Fruit fly (Drosophila melanogaster) whole organism, embryonic: ENCODE data around the gene AlaRS.

Source experiments
- Asciz ChIP-seq: fragments of 200-800 bp; sonication (Bioruptor generic); optimal IDR thresholded peaks from 2 replicates; lab custom pipeline; 2017; ENCODE audit warnings: missing biosample characterization, mild to moderate bottlenecking, missing genetic modification characterization, missing genetic modification reagents
- BEAF-32 ChIP-seq: fragments of 200-800 bp; sonication (Bioruptor generic); optimal IDR thresholded peaks from 3 replicates; lab custom pipeline; 2017; ENCODE audit warnings: missing biosample characterization, missing genetic modification characterization, mild to moderate bottlenecking, moderate library complexity, missing genetic modification reagents
- Bgb ChIP-seq: fragments of 200-800 bp; sonication (Bioruptor generic); IDR thresholded peaks from 2 replicates; pipeline ENCODE4 v1.3.6; 2022; ENCODE audit warnings: missing biosample characterization, missing genetic modification characterization; ENCODE audit not compliant: partially characterized antibody
- CG10462 ChIP-seq: fragments of 200-800 bp; sonication (Bioruptor generic); optimal IDR thresholded peaks from 2 replicates; lab custom pipeline; 2016; ENCODE audit warnings: missing biosample characterization, missing genetic modification characterization
- CG12155 ChIP-seq: fragments of 200-800 bp; sonication (Bioruptor generic); optimal IDR thresholded peaks from 3 replicates; lab custom pipeline; 2016; ENCODE audit warnings: missing biosample characterization, missing genetic modification characterization
- CG12219 ChIP-seq: fragments of 200-800 bp; sonication (Bioruptor generic); optimal IDR thresholded peaks from 3 replicates; lab custom pipeline; 2018; ENCODE audit warnings: missing biosample characterization, mild to moderate bottlenecking, missing genetic modification characterization
- CG13123 ChIP-seq: fragments of 200-800 bp; sonication (Bioruptor generic); optimal IDR thresholded peaks from 2 replicates; lab custom pipeline; 2016; ENCODE audit warnings: missing biosample characterization, missing genetic modification characterization
- CG14710 ChIP-seq: fragments of 200-800 bp; sonication (Bioruptor generic); optimal IDR thresholded peaks from 3 replicates; lab custom pipeline; 2019; ENCODE audit warnings: missing biosample characterization, mild to moderate bottlenecking, missing genetic modification characterization, moderate library complexity
- CG14860 ChIP-seq: fragments of 200-800 bp; sonication (Bioruptor generic); IDR thresholded peaks from 3 replicates; pipeline ENCODE4 v1.3.6; 2022; ENCODE audit warnings: missing biosample characterization, missing genetic modification characterization; ENCODE audit not compliant: partially characterized antibody
- CG15269 ChIP-seq: fragments of 200-800 bp; sonication (Bioruptor generic); optimal IDR thresholded peaks from 2 replicates; lab custom pipeline; 2018; ENCODE audit warnings: missing biosample characterization, mild to moderate bottlenecking, missing genetic modification characterization, moderate library complexity
- CG15479 ChIP-seq: fragments of 200-800 bp; sonication (Bioruptor generic); optimal IDR thresholded peaks from 3 replicates; lab custom pipeline; 2019; ENCODE audit warnings: missing biosample characterization, mild to moderate bottlenecking, missing genetic modification characterization, moderate library complexity
- CG16863 ChIP-seq: fragments of 200-800 bp; sonication (Bioruptor generic); optimal IDR thresholded peaks from 3 replicates; lab custom pipeline; 2016; ENCODE audit warnings: missing biosample characterization, missing genetic modification characterization
- CG1832 ChIP-seq: fragments of 200-800 bp; sonication (Bioruptor generic); optimal IDR thresholded peaks from 2 replicates; lab custom pipeline; 2017; ENCODE audit warnings: missing biosample characterization, mild to moderate bottlenecking, missing genetic modification characterization, inconsistent platforms
- CG18619 ChIP-seq: fragments of 200-800 bp; sonication (Bioruptor generic); optimal IDR thresholded peaks from 3 replicates; lab custom pipeline; 2017; ENCODE audit warnings: missing biosample characterization, mild to moderate bottlenecking, missing genetic modification characterization
- CG2120 ChIP-seq: fragments of 200-800 bp; sonication (Bioruptor generic); optimal IDR thresholded peaks from 3 replicates; lab custom pipeline; 2016; ENCODE audit warnings: missing biosample characterization, missing genetic modification characterization
- CG30403 ChIP-seq: fragments of 200-800 bp; sonication (Bioruptor generic); optimal IDR thresholded peaks from 3 replicates; lab custom pipeline; 2016; ENCODE audit warnings: missing biosample characterization, missing genetic modification characterization
- CG30431 ChIP-seq: fragments of 200-800 bp; sonication (Bioruptor generic); optimal IDR thresholded peaks from 2 replicates; lab custom pipeline; 2017; ENCODE audit warnings: missing biosample characterization, missing genetic modification characterization
- CG3065 ChIP-seq: fragments of 200-800 bp; sonication (Bioruptor generic); optimal IDR thresholded peaks from 2 replicates; lab custom pipeline; 2016; ENCODE audit warnings: missing biosample characterization, missing genetic modification characterization
- CG34422 ChIP-seq: fragments of 200-800 bp; sonication (Bioruptor generic); IDR thresholded peaks from 3 replicates; pipeline ENCODE4 v1.3.6; 2022; ENCODE audit warnings: missing biosample characterization, missing genetic modification characterization
- CG6175 ChIP-seq: fragments of 200-800 bp; sonication (Bioruptor generic); IDR thresholded peaks from 3 replicates; pipeline ENCODE4 v1.3.6; 2022; ENCODE audit warnings: missing biosample characterization, missing genetic modification characterization
- CG6272 ChIP-seq: fragments of 200-800 bp; sonication (Bioruptor generic); IDR thresholded peaks from 2 replicates; pipeline ENCODE4 v1.3.6; 2022; ENCODE audit warnings: missing biosample characterization, missing genetic modification characterization
- CG7271 ChIP-seq: fragments of 200-800 bp; sonication (Bioruptor generic); optimal IDR thresholded peaks from 2 replicates; lab custom pipeline; 2018; ENCODE audit warnings: missing biosample characterization, mild to moderate bottlenecking, missing genetic modification characterization, moderate library complexity
- CG7745 ChIP-seq: fragments of 200-800 bp; sonication (Bioruptor generic); optimal IDR thresholded peaks from 2 replicates; lab custom pipeline; 2018; ENCODE audit warnings: missing biosample characterization, mild to moderate bottlenecking, missing genetic modification characterization, moderate library complexity
- CG7839 ChIP-seq: fragments of 200-800 bp; sonication (Bioruptor generic); optimal IDR thresholded peaks from 3 replicates; lab custom pipeline; 2018; ENCODE audit warnings: missing biosample characterization, mild to moderate bottlenecking, missing genetic modification characterization, moderate library complexity
- CG8290 ChIP-seq, 3 experiments: fragments of 200-800 bp; sonication (Bioruptor generic); optimal IDR thresholded peaks; 2 replicates each; lab custom pipeline; 2016 to 2019; ENCODE audit warnings: missing biosample characterization in 3 of 3, missing genetic modification characterization in 3 of 3, mild to moderate bottlenecking in 2 of 3, moderate library complexity in 1 of 3
- CG8388 ChIP-seq: fragments of 200-800 bp; sonication (Bioruptor generic); optimal IDR thresholded peaks from 2 replicates; lab custom pipeline; 2019; ENCODE audit warnings: missing biosample characterization, mild to moderate bottlenecking, missing genetic modification characterization, moderate library complexity
- CG8924 ChIP-seq: fragments of 200-800 bp; optimal IDR thresholded peaks from 3 replicates; lab custom pipeline; 2019; ENCODE audit warnings: missing biosample characterization, mild to moderate bottlenecking, missing genetic modification characterization, moderate library complexity
- CG9609 ChIP-seq: fragments of 200-800 bp; sonication (Bioruptor generic); optimal IDR thresholded peaks from 3 replicates; lab custom pipeline; 2016; ENCODE audit warnings: missing biosample characterization, missing genetic modification characterization
- D19A ChIP-seq: fragments of 200-800 bp; optimal IDR thresholded peaks from 3 replicates; lab custom pipeline; 2019; ENCODE audit warnings: missing biosample characterization, mild to moderate bottlenecking, missing genetic modification characterization, moderate library complexity
- Dll ChIP-seq: fragments of 200-800 bp; sonication (Bioruptor generic); IDR thresholded peaks from 4 replicates; pipeline ENCODE4 v1.3.6; 2022; ENCODE audit warnings: missing biosample characterization, missing genetic modification characterization; ENCODE audit not compliant: partially characterized antibody
- Gsc ChIP-seq: fragments of 200-800 bp; sonication (Bioruptor generic); IDR thresholded peaks from 2 replicates; pipeline ENCODE4 v1.3.6; 2022; ENCODE audit warnings: missing biosample characterization, missing genetic modification characterization
- Hand ChIP-seq: fragments of 200-800 bp; sonication (Bioruptor generic); optimal IDR thresholded peaks from 2 replicates; lab custom pipeline; 2017; ENCODE audit warnings: mild to moderate bottlenecking, missing biosample characterization, missing genetic modification reagents, missing genetic modification characterization
- Hr39 ChIP-seq: fragments of >200 bp; optimal IDR thresholded peaks from 2 replicates; lab custom pipeline; 2017
- Med ChIP-seq: fragments of 200-800 bp; sonication (Bioruptor generic); peaks from one replicate; lab custom pipeline; 2016; ENCODE audit warnings: missing biosample characterization, missing genetic modification characterization, mild to moderate bottlenecking, inconsistent platforms, moderate library complexity
- Meics ChIP-seq: fragments of 200-800 bp; sonication (Bioruptor generic); optimal IDR thresholded peaks from 2 replicates; lab custom pipeline; 2017; ENCODE audit warnings: missing biosample characterization, mild to moderate bottlenecking, missing genetic modification characterization
- NFAT ChIP-seq: fragments of 200-800 bp; sonication (Bioruptor generic); IDR thresholded peaks from 2 replicates; pipeline ENCODE4 v1.3.6; 2022; ENCODE audit warnings: missing biosample characterization, missing genetic modification characterization
- Sox102F ChIP-seq: fragments of 200-800 bp; sonication (Bioruptor generic); optimal IDR thresholded peaks from 2 replicates; lab custom pipeline; 2018; ENCODE audit warnings: missing biosample characterization, mild to moderate bottlenecking, missing genetic modification characterization, moderate library complexity
- Tbp ChIP-seq: fragments of >200 bp; optimal IDR thresholded peaks from 2 replicates; lab custom pipeline; 2018; ENCODE audit warnings: missing biosample characterization, missing genetic modification characterization
- az2 ChIP-seq: fragments of 200-800 bp; sonication (Bioruptor generic); optimal IDR thresholded peaks from 3 replicates; lab custom pipeline; 2016; ENCODE audit warnings: missing biosample characterization, missing genetic modification characterization
- gem ChIP-seq: fragments of 200-800 bp; sonication (Bioruptor generic); optimal IDR thresholded peaks from 2 replicates; lab custom pipeline; 2019; ENCODE audit warnings: missing biosample characterization, mild to moderate bottlenecking, missing genetic modification characterization, moderate library complexity
- her ChIP-seq: fragments of 200-800 bp; sonication (Bioruptor generic); optimal IDR thresholded peaks from 2 replicates; lab custom pipeline; 2016; ENCODE audit warnings: missing biosample characterization, missing genetic modification characterization
- hth ChIP-seq: fragments of >200 bp; optimal IDR thresholded peaks from 2 replicates; lab custom pipeline; 2017; ENCODE audit warnings: inconsistent platforms
- lola ChIP-seq, 3 experiments: fragments of >200 bp in 2 of 3; fragments of 200-800 bp in 1 of 3; sonication (Bioruptor generic) in 1 of 3; optimal IDR thresholded peaks; 2 replicates each; lab custom pipeline; 2017 to 2019; ENCODE audit warnings: missing biosample characterization in 3 of 3, missing genetic modification characterization in 3 of 3, mild to moderate bottlenecking in 1 of 3, moderate library complexity in 1 of 3
- peb ChIP-seq: fragments of 200-800 bp; sonication (Bioruptor generic); IDR thresholded peaks from 2 replicates; pipeline ENCODE4 v1.3.6; 2022; ENCODE audit warnings: missing biosample characterization, missing genetic modification characterization
- pho ChIP-seq: fragments of 200-800 bp; sonication (Bioruptor generic); optimal IDR thresholded peaks from 2 replicates; lab custom pipeline; 2016; ENCODE audit warnings: missing biosample characterization, missing genetic modification characterization
- phol ChIP-seq: fragments of 200-800 bp; sonication (Bioruptor generic); optimal IDR thresholded peaks from 3 replicates; lab custom pipeline; 2018; ENCODE audit warnings: missing biosample characterization, mild to moderate bottlenecking, missing genetic modification characterization, moderate library complexity
- psq ChIP-seq: fragments of 200-800 bp; sonication (Bioruptor generic); optimal IDR thresholded peaks from 2 replicates; lab custom pipeline; 2017; ENCODE audit warnings: missing biosample characterization, missing genetic modification characterization
- stwl ChIP-seq: fragments of 200-800 bp; sonication (Bioruptor generic); optimal IDR thresholded peaks from 3 replicates; lab custom pipeline; 2018; ENCODE audit warnings: missing biosample characterization, mild to moderate bottlenecking, missing genetic modification characterization, moderate library complexity

Gene AlaRS

dm6 chr2L:8365701-8366643 is 15.6 kb downstream of the AlaRS start, which contains the start of gene Pp2A-29B (continued):
- TF ChIP-seq CG7839 (tag; lab: Kevin White, UChicago) = peak; percentile 25
- no peak for TF ChIP-seq CG6175 (GFP tag; lab: Robert Waterston, UW)
- TF ChIP-seq CG14860 = peak; percentile 100
- TF ChIP-seq CG8924 = peak; percentile 42
- TF ChIP-seq Bgb (GFP tag; lab: Robert Waterston, UW) = peak; percentile 97
- TF ChIP-seq lola (GFP tag; optimal IDR thresholded peaks at IDR 0.05; lab: Kevin White, UChicago) = peak in 1 of 3 experiments; percentile 32
- no peak for TF ChIP-seq CG8388 (GFP tag; lab: Kevin White, UChicago)
- peak; percentile 9 for TF ChIP-seq CG15269 (tag; lab: Kevin White, UChicago)
- TF ChIP-seq pho (GFP tag; lab: Kevin White, UChicago) = no peak
- TF ChIP-seq CG7745 = no peak
- TF ChIP-seq CG9609 (GFP tag; lab: Kevin White, UChicago) = no peak
- no peak for TF ChIP-seq CG30431 (GFP tag; lab: Kevin White, UChicago)
- TF ChIP-seq phol = peak; percentile 92
- TF ChIP-seq gem (tag; lab: Kevin White, UChicago) = peak; percentile 48
- peak; percentile 27 for TF ChIP-seq CG18619
- TF ChIP-seq her (GFP tag; lab: Kevin White, UChicago) = no peak
- TF ChIP-seq az2 (GFP tag; lab: Kevin White, UChicago) = peak; percentile 3
- TF ChIP-seq Hand (GFP tag; lab: Kevin White, UChicago) = peak; percentile 34
- peak; percentile 7 for TF ChIP-seq CG10462 (GFP tag; lab: Kevin White, UChicago)
- no peak; the same call in 2 of the 3 replicates for TF ChIP-seq CG34422 (GFP tag; lab: Robert Waterston, UW)
- peak; percentile 19 for TF ChIP-seq CG2120 (GFP tag; lab: Kevin White, UChicago)
- TF ChIP-seq CG14710 (tag; lab: Kevin White, UChicago) = peak; percentile 83
- TF ChIP-seq CG16863 (GFP tag; lab: Kevin White, UChicago) = no peak
- TF ChIP-seq BEAF-32 = peak; percentile 100
- no peak for TF ChIP-seq CG1832
- TF ChIP-seq CG7271 = no peak
- TF ChIP-seq Sox102F = no peak
- peak; percentile 13 for TF ChIP-seq CG8290 (GFP tag; optimal IDR thresholded peaks at IDR 0.05; lab: Kevin White, UChicago)
- TF ChIP-seq CG8290 (tag; optimal IDR thresholded peaks at IDR 0.05; lab: Kevin White, UChicago) = no peak
- no peak for TF ChIP-seq CG13123 (GFP tag; lab: Kevin White, UChicago)
- TF ChIP-seq Hr39 (lab: Kevin White, UChicago) = no peak
- TF ChIP-seq psq (GFP tag; lab: Kevin White, UChicago) = no peak
- no peak for TF ChIP-seq CG12219
- TF ChIP-seq Dll (GFP tag; lab: Robert Waterston, UW) = peak; percentile 100
- no peak for TF ChIP-seq peb (GFP tag; lab: Robert Waterston, UW)
- TF ChIP-seq D19A (tag; lab: Kevin White, UChicago) = peak; percentile 19
- no peak for TF ChIP-seq Tbp (GFP tag; lab: Kevin White, UChicago)
- TF ChIP-seq Gsc = no peak
- TF ChIP-seq Meics = no peak
- peak; percentile 19 for TF ChIP-seq CG30403 (GFP tag; lab: Kevin White, UChicago)
- TF ChIP-seq CG15479 (GFP tag; lab: Kevin White, UChicago) = peak; percentile 37
- peak; percentile 38; the same call in 1 of the 2 replicates for TF ChIP-seq CG6272 (GFP tag; lab: Robert Waterston, UW)
- TF ChIP-seq CG3065 (GFP tag; lab: Kevin White, UChicago) = no peak
- TF ChIP-seq CG12155 (GFP tag; lab: Kevin White, UChicago) = peak; percentile 16
- TF ChIP-seq stwl = peak; percentile 51
- TF ChIP-seq Asciz (GFP tag; lab: Kevin White, UChicago) = no peak
- no peak for TF ChIP-seq NFAT
- no peak for TF ChIP-seq hth (lab: Kevin White, UChicago)
- TF ChIP-seq Med (GFP tag; lab: Kevin White, UChicago) = peak; percentile 57
